Fruit fly (Drosophila melanogaster): Measurements from ENCODE around the gene Poxm.

dm6 chr3R:8317709-8318335 lies 15.8 kb downstream of the Poxm start:
- TF ChIP-seq h (GFP tag; optimal IDR thresholded peaks at IDR 0.05) (no peak), brk (GFP tag; optimal IDR thresholded peaks at IDR 0.05) (no peak), Dif (GFP tag; optimal IDR thresholded peaks at IDR 0.05; ENCODE audit: partially characterized antibody) (no peak), OdsH (GFP tag; optimal IDR thresholded peaks at IDR 0.05) (no peak)
